Worm (Caenorhabditis elegans) whole organism, L1 larva: ENCODE measurements around the gene taf-6.2.

ENCODE experiments used
- C04F5.9 ChIP-seq: sonication (generic microtip); optimal IDR thresholded peaks from 2 replicates; lab custom pipeline; 2016; ENCODE audit warnings: missing genetic modification characterization, missing compliant biosample characterization
- F16B12.6 ChIP-seq: fragments of 150-350 bp; optimal IDR thresholded peaks from 2 replicates; lab custom pipeline; 2014; ENCODE audit warnings: missing biosample characterization, missing genetic modification characterization
- aha-1 ChIP-seq: fragments of 150-350 bp; optimal IDR thresholded peaks from 2 replicates; lab custom pipeline; 2014; ENCODE audit warnings: missing biosample characterization, missing genetic modification characterization
- ces-1 ChIP-seq: fragments of 150-350 bp; optimal IDR thresholded peaks from 2 replicates; lab custom pipeline; 2014; ENCODE audit warnings: missing biosample characterization, missing genetic modification reagents, missing genetic modification characterization
- efl-1 ChIP-seq, 4 experiments: fragments of 150-350 bp; optimal IDR thresholded peaks in 3 of 4; peaks in 1 of 4; 1 replicate in 1 of 4; 2 replicates in 3 of 4; lab custom pipeline; 2014; ENCODE audit warnings: missing biosample characterization in 2 of 4, missing genetic modification characterization in 2 of 4, missing genetic modification reagents in 2 of 4
- egl-27 ChIP-seq, 2 experiments: fragments of 150-350 bp in 1 of 2; sonication (generic microtip); optimal IDR thresholded peaks; 3 replicates each; lab custom pipeline; 2017 to 2018; ENCODE audit warnings: missing biosample characterization in 2 of 2, missing genetic modification characterization in 2 of 2, missing genetic modification reagents in 2 of 2
- nhr-11 ChIP-seq: fragments of 150-350 bp; optimal IDR thresholded peaks from 2 replicates; lab custom pipeline; 2014; ENCODE audit warnings: missing biosample characterization, missing genetic modification characterization
- nhr-12 ChIP-seq: sonication (generic microtip); optimal IDR thresholded peaks from 2 replicates; lab custom pipeline; 2017; ENCODE audit warnings: missing biosample characterization, missing genetic modification characterization
- snpc-4 ChIP-seq: fragments of 150-350 bp; optimal IDR thresholded peaks from 2 replicates; lab custom pipeline; 2014; ENCODE audit warnings: missing biosample characterization, missing genetic modification characterization
- unc-62 ChIP-seq: fragments of 150-350 bp; optimal IDR thresholded peaks from 2 replicates; lab custom pipeline; 2014; ENCODE audit warnings: missing biosample characterization, missing genetic modification reagents, missing genetic modification characterization

DNA sequence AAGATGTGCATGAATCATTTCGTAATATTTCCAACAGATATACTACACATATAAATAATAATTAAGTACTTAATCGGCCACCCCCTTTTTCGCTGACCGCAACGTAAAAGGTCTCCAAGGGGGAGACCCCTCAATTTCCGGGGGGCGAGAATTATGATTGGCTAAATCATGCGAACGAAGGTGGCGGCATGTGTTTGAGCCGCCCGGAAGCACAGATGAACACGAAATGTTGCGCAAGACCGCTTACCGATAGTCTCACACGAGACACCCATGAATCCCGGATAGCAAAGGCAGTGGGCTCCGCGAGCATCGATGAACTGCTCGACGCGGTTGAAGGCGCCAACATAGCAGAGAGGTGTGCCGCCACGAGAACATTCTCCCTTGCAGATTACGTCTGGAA is 29.4 kb downstream of the taf-6.2 start:
- TF ChIP-seq egl-27 (tag; optimal IDR thresholded peaks at IDR 0.05; lab: Kevin White, UChicago) (no peak), F16B12.6 (no peak), ces-1 (no peak), unc-62 (GFP tag; lab: Kevin White, UChicago) (no peak), aha-1 (tag; lab: Kevin White, UChicago) (no peak), nhr-11 (tag; lab: Kevin White, UChicago) (no peak), nhr-12 (tag; lab: Kevin White, UChicago) (no peak), C04F5.9 (tag; lab: Kevin White, UChicago) (no peak), snpc-4 (tag; lab: Kevin White, UChicago) (no peak), efl-1 (optimal IDR thresholded peaks at IDR 0.05; lab: Kevin White, UChicago) (no peak), efl-1 (GFP tag; optimal IDR thresholded peaks at IDR 0.05 in 1 of 2; lab: Kevin White, UChicago) (no peak)
